Fruit fly (Drosophila melanogaster) whole organism, pupa: ENCODE measurements around the gene Mhcl.
A peak's percentile ranks its signal among the peaks of the same experiment; 100 is the strongest.

Experiments
- CG10348 ChIP-seq: fragments of 200-800 bp; sonication (Bioruptor generic); IDR thresholded peaks from 2 replicates; pipeline ENCODE4 v1.3.6; 2022; ENCODE audit warnings: missing biosample characterization, missing genetic modification characterization
- CG12605 ChIP-seq: fragments of 200-800 bp; sonication (Bioruptor generic); IDR thresholded peaks from 2 replicates; pipeline ENCODE4 v1.3.6; 2022; ENCODE audit warnings: missing biosample characterization, missing genetic modification characterization
- CG13204 ChIP-seq: fragments of 200-800 bp; sonication (Bioruptor generic); optimal IDR thresholded peaks from 2 replicates; lab custom pipeline; 2018; ENCODE audit warnings: missing biosample characterization, mild to moderate bottlenecking, missing genetic modification characterization, moderate library complexity
- CG14655 ChIP-seq: fragments of 200-800 bp; sonication (Bioruptor generic); optimal IDR thresholded peaks from 3 replicates; lab custom pipeline; 2017; ENCODE audit warnings: mild to moderate bottlenecking, missing biosample characterization, missing genetic modification reagents, missing genetic modification characterization
- CG15710 ChIP-seq: fragments of 200-800 bp; sonication (Bioruptor generic); optimal IDR thresholded peaks from 2 replicates; lab custom pipeline; 2018; ENCODE audit warnings: missing biosample characterization, mild to moderate bottlenecking, missing genetic modification characterization, moderate library complexity
- CG17806 ChIP-seq: fragments of 200-800 bp; sonication (Bioruptor generic); optimal IDR thresholded peaks from 2 replicates; lab custom pipeline; 2018; ENCODE audit warnings: missing biosample characterization, mild to moderate bottlenecking, missing genetic modification characterization, moderate library complexity
- CG32121 ChIP-seq: fragments of 200-800 bp; sonication (Bioruptor generic); IDR thresholded peaks from 2 replicates; pipeline ENCODE4 v1.3.6; 2022; ENCODE audit warnings: missing biosample characterization, missing genetic modification characterization
- CG34367 ChIP-seq: fragments of 200-800 bp; sonication (Bioruptor generic); optimal IDR thresholded peaks from 2 replicates; lab custom pipeline; 2018; ENCODE audit warnings: missing biosample characterization, mild to moderate bottlenecking, missing genetic modification characterization
- CG4496 ChIP-seq: fragments of 200-800 bp; sonication (Bioruptor generic); IDR thresholded peaks from 3 replicates; pipeline ENCODE4 v1.3.6; 2022; ENCODE audit warnings: missing biosample characterization, missing genetic modification characterization
- CG8159 ChIP-seq: fragments of 200-800 bp; sonication (Bioruptor generic); optimal IDR thresholded peaks from 3 replicates; lab custom pipeline; 2018; ENCODE audit warnings: missing biosample characterization, mild to moderate bottlenecking, missing genetic modification characterization, moderate library complexity
- CG8301 ChIP-seq: fragments of 200-800 bp; sonication (Bioruptor generic); optimal IDR thresholded peaks from 2 replicates; lab custom pipeline; 2018; ENCODE audit warnings: missing biosample characterization, mild to moderate bottlenecking, missing genetic modification characterization
- CG9948 ChIP-seq: fragments of 200-800 bp; sonication (Bioruptor generic); optimal IDR thresholded peaks from 2 replicates; lab custom pipeline; 2018; ENCODE audit warnings: missing biosample characterization, mild to moderate bottlenecking, missing genetic modification characterization, moderate library complexity
- D1 ChIP-seq: fragments of 200-800 bp; sonication (Bioruptor generic); optimal IDR thresholded peaks from 2 replicates; lab custom pipeline; 2018; ENCODE audit warnings: missing biosample characterization, mild to moderate bottlenecking, missing genetic modification characterization, moderate library complexity
- EcR ChIP-seq: fragments of 200-800 bp; sonication (Bioruptor generic); optimal IDR thresholded peaks from 3 replicates; lab custom pipeline; 2019; ENCODE audit warnings: missing biosample characterization, missing genetic modification characterization, mild to moderate bottlenecking, moderate library complexity, missing genetic modification reagents
- Ets98B ChIP-seq: fragments of 200-800 bp; sonication (Bioruptor generic); IDR thresholded peaks from 2 replicates; pipeline ENCODE4 v1.3.6; 2022; ENCODE audit warnings: missing biosample characterization, missing genetic modification characterization
- Pif1A ChIP-seq: fragments of 200-800 bp; sonication (Bioruptor generic); optimal IDR thresholded peaks from 3 replicates; lab custom pipeline; 2016; ENCODE audit warnings: missing biosample characterization, missing genetic modification characterization
- Pif1B ChIP-seq: fragments of 200-800 bp; sonication (Bioruptor generic); optimal IDR thresholded peaks from 3 replicates; lab custom pipeline; 2016; ENCODE audit warnings: missing biosample characterization, missing genetic modification characterization
- Snoo ChIP-seq: fragments of 200-800 bp; sonication (Bioruptor generic); optimal IDR thresholded peaks from 3 replicates; lab custom pipeline; 2017; ENCODE audit warnings: missing biosample characterization, mild to moderate bottlenecking, missing genetic modification characterization, inconsistent platforms
- fd96Ca ChIP-seq: fragments of 200-800 bp; sonication (Bioruptor generic); IDR thresholded peaks from 3 replicates; pipeline ENCODE4 v1.3.6; 2022; ENCODE audit warnings: missing biosample characterization, missing genetic modification characterization
- gl ChIP-seq: fragments of 200-800 bp; sonication (Bioruptor generic); optimal IDR thresholded peaks from 2 replicates; lab custom pipeline; 2018; ENCODE audit warnings: missing biosample characterization, mild to moderate bottlenecking, missing genetic modification characterization
- rn ChIP-seq: fragments of 200-800 bp; sonication (Bioruptor generic); IDR thresholded peaks from 2 replicates; pipeline ENCODE4 v1.3.6; 2022; ENCODE audit warnings: missing biosample characterization, missing genetic modification characterization

Gene Mhcl

dm6 chr3R:16098333-16099267, at the start of gene Mhcl, which contains the start of gene Akt:
Gene Mhcl, minus strand, starts transcription at chr3R:16098761.
Gene Akt, plus strand, starts transcription at chr3R:16099228.
- TF ChIP-seq Pif1B (GFP tag; lab: Kevin White, UChicago) (no peak), CG8159 (tag; lab: Kevin White, UChicago) (peak; percentile 31)

- TF ChIP-seq CG4496 (GFP tag; lab: Robert Waterston, UW) = no peak; the same call in 2 of the 3 replicates
- TF ChIP-seq gl (tag; lab: Kevin White, UChicago) = no peak
- peak; percentile 3 for TF ChIP-seq CG17806 (tag; lab: Kevin White, UChicago)
- TF ChIP-seq Pif1A (GFP tag; lab: Kevin White, UChicago) = peak; percentile 19
- TF ChIP-seq Snoo (tag; lab: Kevin White, UChicago) = peak; percentile 29
- no peak for TF ChIP-seq CG34367 (tag; lab: Kevin White, UChicago)
- TF ChIP-seq CG15710 = peak; percentile 34
- TF ChIP-seq CG13204 (GFP tag; lab: Kevin White, UChicago) = peak; percentile 46
- no peak for TF ChIP-seq D1
- TF ChIP-seq CG8159 (tag; lab: Kevin White, UChicago) = peak; percentile 35
- TF ChIP-seq CG14655 (GFP tag; lab: Kevin White, UChicago) = no peak
- TF ChIP-seq EcR = peak; percentile 56
- peak; percentile 86 for TF ChIP-seq fd96Ca (GFP tag; lab: Robert Waterston, UW)
- no peak for TF ChIP-seq CG12605 (GFP tag; lab: Robert Waterston, UW)
- TF ChIP-seq CG8301 (tag; lab: Kevin White, UChicago) = peak; percentile 4
- TF ChIP-seq rn = no peak
- TF ChIP-seq CG9948 = no peak
- peak; percentile 65 for TF ChIP-seq Ets98B (GFP tag; lab: Robert Waterston, UW)
- no peak for TF ChIP-seq Pif1B (GFP tag; lab: Kevin White, UChicago)
- TF ChIP-seq CG10348 (GFP tag; lab: Robert Waterston, UW) = no peak
- peak; percentile 47; the same call in 1 of the 2 replicates for TF ChIP-seq CG32121
Measured at dm6 chr3R:16146632-16147453, 48.3 kb upstream of the Mhcl start, which contains the start of the genes Mic26-27 and CG5916. Gene Mic26-27, minus strand, starts transcription at chr3R:16146855. Gene CG5916, plus strand, starts transcription at chr3R:16147029.

dm6 chr3R:16135616-16136015, 37.1 kb upstream of the Mhcl start:
- TF ChIP-seq CG17806 (tag; lab: Kevin White, UChicago) = no peak
- no peak for TF ChIP-seq Ets98B (GFP tag; lab: Robert Waterston, UW)
- TF ChIP-seq CG15710 = no peak
- TF ChIP-seq fd96Ca (GFP tag; lab: Robert Waterston, UW) = no peak
- TF ChIP-seq CG34367 (tag; lab: Kevin White, UChicago) = no peak
- TF ChIP-seq CG9948 = no peak
- TF ChIP-seq CG14655 (GFP tag; lab: Kevin White, UChicago) = no peak
- no peak for TF ChIP-seq Snoo (tag; lab: Kevin White, UChicago)
- no peak for TF ChIP-seq gl (tag; lab: Kevin White, UChicago)
- TF ChIP-seq CG10348 (GFP tag; lab: Robert Waterston, UW) = no peak
- no peak for TF ChIP-seq CG8159 (tag; lab: Kevin White, UChicago)
- TF ChIP-seq Pif1A (GFP tag; lab: Kevin White, UChicago) = no peak
- no peak for TF ChIP-seq CG4496 (GFP tag; lab: Robert Waterston, UW)
- no peak for TF ChIP-seq EcR
- no peak for TF ChIP-seq Pif1B (GFP tag; lab: Kevin White, UChicago)
- TF ChIP-seq, all 21 proteins: peak for 0

DNA sequence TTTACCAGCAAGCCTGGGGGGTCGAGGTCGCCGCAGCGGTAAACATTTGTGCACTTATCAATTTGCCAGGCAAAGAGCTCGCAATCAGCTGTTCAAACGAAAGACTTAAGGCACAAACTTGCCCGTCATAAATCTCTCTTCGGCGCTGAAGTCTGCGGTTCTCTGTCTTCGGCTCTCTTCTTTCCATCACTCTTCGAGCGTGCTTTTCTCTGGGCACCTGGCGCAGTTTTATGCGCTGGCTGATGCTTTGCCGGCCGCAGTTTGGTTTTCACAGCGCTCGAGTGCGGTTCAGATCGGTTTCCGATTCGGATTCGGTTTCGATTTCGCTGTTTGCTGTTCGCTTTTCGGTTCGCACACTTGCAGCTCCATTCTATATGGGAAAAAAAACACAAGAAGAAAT, 29.9 kb upstream of the Mhcl start:
- no peak for TF ChIP-seq EcR
- TF ChIP-seq CG13204 (GFP tag; lab: Kevin White, UChicago) = peak; percentile 6
- TF ChIP-seq rn = no peak
- no peak for TF ChIP-seq CG9948
- TF ChIP-seq Ets98B (GFP tag; lab: Robert Waterston, UW) = peak; percentile 14; the same call in 1 of the 2 replicates
- TF ChIP-seq Pif1B (GFP tag; lab: Kevin White, UChicago) = no peak
- 0 out of 2 replicates have a peak, but pooled peaks have one; percentile 21 for TF ChIP-seq CG12605 (GFP tag; lab: Robert Waterston, UW)
- TF ChIP-seq CG10348 (GFP tag; lab: Robert Waterston, UW) = no peak
- no peak for TF ChIP-seq CG34367 (tag; lab: Kevin White, UChicago)
- no peak for TF ChIP-seq Snoo (tag; lab: Kevin White, UChicago)
- no peak for TF ChIP-seq CG17806 (tag; lab: Kevin White, UChicago)
- TF ChIP-seq CG32121 = no peak
- no peak for TF ChIP-seq D1
- TF ChIP-seq CG8159 (tag; lab: Kevin White, UChicago) = no peak
- peak; percentile 45; the same call in 1 of the 3 replicates for TF ChIP-seq fd96Ca (GFP tag; lab: Robert Waterston, UW)
- no peak for TF ChIP-seq Pif1A (GFP tag; lab: Kevin White, UChicago)
- no peak for TF ChIP-seq CG8301 (tag; lab: Kevin White, UChicago)
- TF ChIP-seq CG15710 = no peak
- no peak for TF ChIP-seq gl (tag; lab: Kevin White, UChicago)
- no peak for TF ChIP-seq CG14655 (GFP tag; lab: Kevin White, UChicago)
- TF ChIP-seq CG4496 (GFP tag; lab: Robert Waterston, UW) = no peak
